Fruit fly (Drosophila melanogaster): ENCODE results near the gene step.
A peak's percentile ranks its signal among the peaks of the same experiment; 100 is the strongest.

Gene step

dm6 chr2L:21757264-21758066 is at the start of gene step, which contains the start of gene CG1416 (continued):
- TF ChIP-seq CG17612 (GFP tag; IDR thresholded peaks at IDR 0.05): no peak
- peak; percentile 81 for TF ChIP-seq CG9876 (GFP tag; optimal IDR thresholded peaks at IDR 0.05)
- peak; percentile 62 to 63 for TF ChIP-seq chif (GFP tag; optimal IDR thresholded peaks at IDR 0.05)
- no peak for TF ChIP-seq dimm (GFP tag; IDR thresholded peaks at IDR 0.05)
- TF ChIP-seq hth (optimal IDR thresholded peaks at IDR 0.05): no peak
- peak; percentile 64 for TF ChIP-seq chn (GFP tag; optimal IDR thresholded peaks at IDR 0.05)
- TF ChIP-seq CG12236 (GFP tag; optimal IDR thresholded peaks at IDR 0.05): peak; percentile 23
- TF ChIP-seq tx (GFP tag; optimal IDR thresholded peaks at IDR 0.05): peak; percentile 21
- TF ChIP-seq CG31224 (GFP tag; IDR thresholded peaks at IDR 0.05): peak; percentile 52
- no peak for TF ChIP-seq toy (GFP tag; IDR thresholded peaks at IDR 0.05)
- TF ChIP-seq Fer2 (tag; optimal IDR thresholded peaks at IDR 0.05): no peak
- no peak for TF ChIP-seq CG10979 (tag; optimal IDR thresholded peaks at IDR 0.05)
- no peak for TF ChIP-seq CG14050 (GFP tag; IDR thresholded peaks at IDR 0.05)
- peak; percentile 76 for TF ChIP-seq MESR4 (GFP tag; optimal IDR thresholded peaks at IDR 0.05)
- no peak for TF ChIP-seq CG11247 (GFP tag; IDR thresholded peaks at IDR 0.05)
- TF ChIP-seq Sry-β (GFP tag; optimal IDR thresholded peaks at IDR 0.05): no peak
- TF ChIP-seq CG9797 (GFP tag; optimal IDR thresholded peaks at IDR 0.05): peak; percentile 21
- TF ChIP-seq croc (GFP tag; conservative IDR thresholded peaks at IDR 0.05): no peak; the same call in 1 of the 3 replicates
- peak; percentile 54 for TF ChIP-seq CG16863 (GFP tag; optimal IDR thresholded peaks at IDR 0.05)
- TF ChIP-seq pros (GFP tag; optimal IDR thresholded peaks at IDR 0.05): no peak
- TF ChIP-seq Hmr (GFP tag; optimal IDR thresholded peaks at IDR 0.05): peak; percentile 52
- no peak for TF ChIP-seq D (optimal IDR thresholded peaks at IDR 0.05)
- no peak for TF ChIP-seq D (GFP tag; optimal IDR thresholded peaks at IDR 0.05)
- 0 out of 2 replicates have a peak, but pooled peaks have one; percentile 30 for TF ChIP-seq danr (GFP tag; IDR thresholded peaks at IDR 0.05)
- TF ChIP-seq CG32772 (GFP tag; IDR thresholded peaks at IDR 0.05): no peak; the same call in 1 of the 2 replicates
- TF ChIP-seq CG11696 (GFP tag; IDR thresholded peaks at IDR 0.05): peak; percentile 42; the same call in 1 of the 2 replicates
- TF ChIP-seq CG15073 (GFP tag; optimal IDR thresholded peaks at IDR 0.05): no peak
- TF ChIP-seq CG7271 (tag; optimal IDR thresholded peaks at IDR 0.05): no peak
- no peak for TF ChIP-seq NC2β (GFP tag; optimal IDR thresholded peaks at IDR 0.05)
- TF ChIP-seq CG1024 (GFP tag; IDR thresholded peaks at IDR 0.05): peak; percentile 87
- TF ChIP-seq usp (GFP tag; optimal IDR thresholded peaks at IDR 0.05): no peak
- peak; percentile 33 for TF ChIP-seq maf-S (GFP tag; optimal IDR thresholded peaks at IDR 0.05)
- TF ChIP-seq CG8765 (GFP tag; IDR thresholded peaks at IDR 0.05): no peak
- TF ChIP-seq bowl (GFP tag; IDR thresholded peaks at IDR 0.05): no peak
- TF ChIP-seq CG17186 (GFP tag; optimal IDR thresholded peaks at IDR 0.05): no peak
- no peak; the same call in 2 of the 3 replicates for TF ChIP-seq ase (GFP tag; IDR thresholded peaks at IDR 0.05)
- TF ChIP-seq Hsf (GFP tag; optimal IDR thresholded peaks at IDR 0.05): peak; percentile 59
- peak; percentile 65 for TF ChIP-seq lilli (GFP tag; optimal IDR thresholded peaks at IDR 0.05)
- no peak for TF ChIP-seq CG8478 (optimal IDR thresholded peaks at IDR 0.05)
- TF ChIP-seq CG18619 (GFP tag; optimal IDR thresholded peaks at IDR 0.05): peak; percentile 58
- TF ChIP-seq Max (GFP tag; optimal IDR thresholded peaks at IDR 0.05): no peak
- TF ChIP-seq HHEX (GFP tag; optimal IDR thresholded peaks at IDR 0.05): peak; percentile 10
- TF ChIP-seq CG17802 (tag; optimal IDR thresholded peaks at IDR 0.05): peak; percentile 90
- peak; percentile 52 for TF ChIP-seq fd96Cb (tag; optimal IDR thresholded peaks at IDR 0.05)
- TF ChIP-seq cato (GFP tag; optimal IDR thresholded peaks at IDR 0.05; ENCODE audit: borderline replicate concordance): no peak
- peak; percentile 34 for TF ChIP-seq psq (GFP tag; optimal IDR thresholded peaks at IDR 0.05)
- no peak for TF ChIP-seq CG8359 (GFP tag; optimal IDR thresholded peaks at IDR 0.05; ENCODE audit: borderline replicate concordance)
- TF ChIP-seq phol (tag; optimal IDR thresholded peaks at IDR 0.05): peak; percentile 97
- no peak for TF ChIP-seq ac (GFP tag; optimal IDR thresholded peaks at IDR 0.05)
- TF ChIP-seq CG14667 (GFP tag; IDR thresholded peaks at IDR 0.05): no peak
- TF ChIP-seq fru (optimal IDR thresholded peaks at IDR 0.05): no peak
